In the genomic region with DNA sequence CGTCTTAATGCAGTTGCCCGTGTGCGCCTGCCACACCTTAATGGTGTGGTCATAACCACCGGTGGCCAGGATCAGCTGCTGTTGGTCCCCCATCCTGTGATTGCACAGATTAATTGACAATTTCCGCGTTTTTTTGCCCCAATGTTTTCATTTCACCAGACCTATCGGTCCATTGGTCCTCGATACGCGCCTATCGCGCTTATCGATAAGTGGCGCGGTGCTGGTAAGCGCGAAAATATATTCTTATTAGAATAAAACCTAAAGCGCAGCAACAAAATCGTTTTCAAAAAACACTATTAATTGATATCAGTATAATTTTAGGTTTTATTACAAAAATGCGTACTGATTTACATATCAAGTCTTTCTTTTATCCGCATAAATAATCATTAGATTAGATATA, we compare ENCODE assay signal across 1 fruit fly cellular context.
TF ChIP-seq lines count a peak whose summit lies in the region.

A gene (minus strand): TSS at position 187 of the 400 bp plus-strand sequence.

TF ChIP-seq in whole organism, embryonic, 481 proteins besides CTCF, POLR2A, EP300 and RAD21 (continued from another document):
- TF ChIP-seq CG42726 (GFP tag; IDR thresholded peaks at IDR 0.05; lab: Robert Waterston, UW; ENCODE audit: partially characterized antibody) = 0 out of 2 replicates have a peak, but pooled peaks have one; percentile 9
- peak; percentile 64 for TF ChIP-seq CG16813 (GFP tag; IDR thresholded peaks at IDR 0.05; lab: Robert Waterston, UW; ENCODE audit: partially characterized antibody)
- TF ChIP-seq CG10267 (tag; optimal IDR thresholded peaks at IDR 0.05; lab: Kevin White, UChicago) = peak; percentile 89
- no peak for TF ChIP-seq Adf1 (GFP tag; IDR thresholded peaks at IDR 0.05; lab: Robert Waterston, UW)
- TF ChIP-seq Jarid2 (GFP tag; optimal IDR thresholded peaks at IDR 0.05; lab: Kevin White, UChicago) = no peak
- TF ChIP-seq CG8290 (GFP tag; optimal IDR thresholded peaks at IDR 0.05; lab: Kevin White, UChicago) = no peak
- TF ChIP-seq CG8290 (tag; optimal IDR thresholded peaks at IDR 0.05; lab: Kevin White, UChicago) = no peak
- TF ChIP-seq BEAF-32 (GFP tag; optimal IDR thresholded peaks at IDR 0.05; lab: Kevin White, UChicago) = peak; percentile 56
- 0 out of 4 replicates have a peak, but pooled peaks have one; percentile 47 for TF ChIP-seq chinmo (GFP tag; IDR thresholded peaks at IDR 0.05; lab: Robert Waterston, UW; ENCODE audit: partially characterized antibody)
- no peak for TF ChIP-seq CG17912 (GFP tag; optimal IDR thresholded peaks at IDR 0.05; lab: Kevin White, UChicago)
- peak; percentile 84 for TF ChIP-seq Ets65A (GFP tag; lab: Kevin White, UChicago)
- TF ChIP-seq CG3065 (GFP tag; optimal IDR thresholded peaks at IDR 0.05; lab: Kevin White, UChicago) = no peak
- no peak for TF ChIP-seq CG3726 (GFP tag; IDR thresholded peaks at IDR 0.05; lab: Robert Waterston, UW)
- no peak for TF ChIP-seq Sin3A (optimal IDR thresholded peaks at IDR 0.05; lab: Kevin White, UChicago)
- TF ChIP-seq slp2 (GFP tag; optimal IDR thresholded peaks at IDR 0.05; lab: Kevin White, UChicago) = no peak
- peak; percentile 33 for TF ChIP-seq Sry-δ (GFP tag; optimal IDR thresholded peaks at IDR 0.05; lab: Kevin White, UChicago)
- TF ChIP-seq CG17186 (GFP tag; optimal IDR thresholded peaks at IDR 0.05; lab: Kevin White, UChicago) = peak; percentile 18
- TF ChIP-seq pzg (GFP tag; optimal IDR thresholded peaks at IDR 0.05; lab: Kevin White, UChicago) = peak; percentile 45
- peak; percentile 57; the same call in 1 of the 2 replicates for TF ChIP-seq nerfin-2 (GFP tag; IDR thresholded peaks at IDR 0.05; lab: Robert Waterston, UW; ENCODE audit: partially characterized antibody)
- peak; percentile 32 for TF ChIP-seq Ets97D (GFP tag; optimal IDR thresholded peaks at IDR 0.05; lab: Kevin White, UChicago)
- TF ChIP-seq sens (GFP tag; lab: Kevin White, UChicago) = peak; percentile 79
- TF ChIP-seq CG12659 (GFP tag; optimal IDR thresholded peaks at IDR 0.05; lab: Kevin White, UChicago) = peak; percentile 6
- TF ChIP-seq bbx (GFP tag; IDR thresholded peaks at IDR 0.05; lab: Robert Waterston, UW; ENCODE audit: partially characterized antibody) = peak; percentile 69
- TF ChIP-seq PHDP (tag; optimal IDR thresholded peaks at IDR 0.05; lab: Kevin White, UChicago) = no peak
- TF ChIP-seq HLH4C (GFP tag; IDR thresholded peaks at IDR 0.05; lab: Robert Waterston, UW; ENCODE audit: partially characterized antibody) = peak; percentile 75
- TF ChIP-seq maf-S (GFP tag; optimal IDR thresholded peaks at IDR 0.05; lab: Kevin White, UChicago) = no peak
- 0 out of 2 replicates have a peak, but pooled peaks have one; percentile 11 for TF ChIP-seq inv (GFP tag; IDR thresholded peaks at IDR 0.05; lab: Robert Waterston, UW; ENCODE audit: partially characterized antibody)
- no peak for TF ChIP-seq pnt (GFP tag; optimal IDR thresholded peaks at IDR 0.05; lab: Kevin White, UChicago)
- TF ChIP-seq stwl (tag; optimal IDR thresholded peaks at IDR 0.05; lab: Kevin White, UChicago) = peak; percentile 69
- TF ChIP-seq MESR4 (GFP tag; optimal IDR thresholded peaks at IDR 0.05; lab: Kevin White, UChicago) = peak; percentile 48
- peak; percentile 86 for TF ChIP-seq E2f2 (GFP tag; IDR thresholded peaks at IDR 0.05; lab: Robert Waterston, UW)
- TF ChIP-seq CG14860 (GFP tag; IDR thresholded peaks at IDR 0.05; lab: Robert Waterston, UW; ENCODE audit: partially characterized antibody) = peak; percentile 36; the same call in 1 of the 3 replicates
- peak; percentile 82 for TF ChIP-seq Dref (GFP tag; IDR thresholded peaks at IDR 0.05; lab: Robert Waterston, UW)
- TF ChIP-seq CG12769 (tag; optimal IDR thresholded peaks at IDR 0.05; lab: Kevin White, UChicago) = no peak
- peak; percentile 38; the same call in 1 of the 3 replicates for TF ChIP-seq hb (GFP tag; IDR thresholded peaks at IDR 0.05; lab: Robert Waterston, UW; ENCODE audit: partially characterized antibody)
- TF ChIP-seq tna (GFP tag; IDR thresholded peaks at IDR 0.05; lab: Robert Waterston, UW; ENCODE audit: partially characterized antibody) = peak; percentile 72
- TF ChIP-seq bab2 (GFP tag; optimal IDR thresholded peaks at IDR 0.05; lab: Kevin White, UChicago) = no peak
- peak; percentile 68 for TF ChIP-seq CG7963 (GFP tag; IDR thresholded peaks at IDR 0.05; lab: Robert Waterston, UW; ENCODE audit: partially characterized antibody)
- no peak for TF ChIP-seq fd64A (GFP tag; optimal IDR thresholded peaks at IDR 0.05; lab: Kevin White, UChicago)
- TF ChIP-seq CG34224 (GFP tag; IDR thresholded peaks at IDR 0.05; lab: Robert Waterston, UW; ENCODE audit: partially characterized antibody) = peak; percentile 75
- no peak for TF ChIP-seq TFAM (GFP tag; optimal IDR thresholded peaks at IDR 0.05; lab: Kevin White, UChicago)
- peak; percentile 26 for TF ChIP-seq CG3995 (GFP tag; optimal IDR thresholded peaks at IDR 0.05; lab: Kevin White, UChicago)
- TF ChIP-seq CG1792 (GFP tag; optimal IDR thresholded peaks at IDR 0.05; lab: Kevin White, UChicago) = no peak
- TF ChIP-seq amos (GFP tag; IDR thresholded peaks at IDR 0.05; lab: Robert Waterston, UW; ENCODE audit: partially characterized antibody) = peak; percentile 69
- peak; percentile 23 for TF ChIP-seq lilli (GFP tag; optimal IDR thresholded peaks at IDR 0.05; lab: Kevin White, UChicago)
- TF ChIP-seq sna (GFP tag; IDR thresholded peaks at IDR 0.05; lab: Robert Waterston, UW; ENCODE audit: partially characterized antibody) = peak; percentile 71
- TF ChIP-seq Doc3 (GFP tag; IDR thresholded peaks at IDR 0.05; lab: Robert Waterston, UW; ENCODE audit: partially characterized antibody) = peak; percentile 54; the same call in 1 of the 3 replicates
- TF ChIP-seq CG6791 (GFP tag; IDR thresholded peaks at IDR 0.05; lab: Robert Waterston, UW; ENCODE audit: partially characterized antibody) = peak; percentile 69
- TF ChIP-seq Scr (GFP tag; IDR thresholded peaks at IDR 0.05; lab: Robert Waterston, UW; ENCODE audit: partially characterized antibody) = peak; percentile 69
- peak; percentile 70 for TF ChIP-seq MBD-R2 (GFP tag; IDR thresholded peaks at IDR 0.05; lab: Robert Waterston, UW)
- TF ChIP-seq trem (tag; optimal IDR thresholded peaks at IDR 0.05; lab: Kevin White, UChicago) = peak; percentile 29
- TF ChIP-seq Mrtf (GFP tag; IDR thresholded peaks at IDR 0.05; lab: Robert Waterston, UW) = no peak
